Worm (Caenorhabditis elegans) whole organism, L1 larva: ENCODE data around the gene dsl-7.
A peak's percentile ranks its signal among the peaks of the same experiment; 100 is the strongest.

Experiments
- C16A3.4 ChIP-seq: fragments of 150-350 bp; optimal IDR thresholded peaks from 2 replicates; lab custom pipeline; 2014; ENCODE audit warnings: missing biosample characterization, missing genetic modification characterization
- F16B12.6 ChIP-seq: fragments of 150-350 bp; optimal IDR thresholded peaks from 2 replicates; lab custom pipeline; 2014; ENCODE audit warnings: missing biosample characterization, missing genetic modification characterization
- ama-1 ChIP-seq: fragments of 150-350 bp; optimal IDR thresholded peaks from 2 replicates; lab custom pipeline; 2014
- ceh-63 ChIP-seq: fragments of 200-800 bp; sonication (Bioruptor generic); optimal IDR thresholded peaks from 2 replicates; lab custom pipeline; 2018; ENCODE audit warnings: mild to moderate bottlenecking, missing genetic modification characterization, missing compliant biosample characterization
- ceh-82 ChIP-seq, 3 experiments: fragments of 150-350 bp in 1 of 3; sonication (generic microtip) in 2 of 3; optimal IDR thresholded peaks; 2 replicates each; lab custom pipeline; 2014 to 2017; ENCODE audit warnings: missing biosample characterization in 3 of 3, missing genetic modification characterization in 3 of 3
- ceh-90 ChIP-seq: sonication (generic microtip); optimal IDR thresholded peaks from 2 replicates; lab custom pipeline; 2016; ENCODE audit warnings: missing genetic modification characterization, missing compliant biosample characterization
- dpl-1 ChIP-seq, 3 experiments: fragments of 150-350 bp in 2 of 3; sonication (generic microtip) in 1 of 3; optimal IDR thresholded peaks; 2 replicates each; lab custom pipeline; 2014 to 2017; ENCODE audit warnings: missing biosample characterization in 3 of 3, missing genetic modification characterization in 3 of 3, missing genetic modification reagents in 3 of 3
- efl-1 ChIP-seq, 4 experiments: fragments of 150-350 bp; optimal IDR thresholded peaks in 3 of 4; peaks in 1 of 4; 1 replicate in 1 of 4; 2 replicates in 3 of 4; lab custom pipeline; 2014; ENCODE audit warnings: missing biosample characterization in 2 of 4, missing genetic modification characterization in 2 of 4, missing genetic modification reagents in 2 of 4
- efl-3 ChIP-seq: fragments of 200-800 bp; sonication (Bioruptor generic); optimal IDR thresholded peaks from 2 replicates; lab custom pipeline; 2018; ENCODE audit warnings: mild to moderate bottlenecking, missing genetic modification characterization, missing compliant biosample characterization
- egl-13 ChIP-seq: sonication (generic microtip); optimal IDR thresholded peaks from 2 replicates; lab custom pipeline; 2016; ENCODE audit warnings: missing genotype, missing genetic modification reagents, missing genetic modification characterization, missing compliant biosample characterization
- elt-2 ChIP-seq: sonication (generic microtip); optimal IDR thresholded peaks from 2 replicates; lab custom pipeline; 2016; ENCODE audit warnings: missing genetic modification characterization, mild to moderate bottlenecking, inconsistent platforms, missing compliant biosample characterization, missing genetic modification reagents
- elt-3 ChIP-seq, 6 experiments: fragments of 150-350 bp in 1 of 6; sonication (generic microtip); optimal IDR thresholded peaks; 2 replicates each; lab custom pipeline; 2017 to 2018; ENCODE audit warnings: missing biosample characterization in 6 of 6, missing genetic modification characterization in 6 of 6, inconsistent platforms in 1 of 6
- fkh-10 ChIP-seq: sonication (generic microtip); optimal IDR thresholded peaks from 2 replicates; lab custom pipeline; 2017; ENCODE audit warnings: missing biosample characterization, missing genetic modification reagents, missing genetic modification characterization
- grh-1 ChIP-seq: fragments of 200-800 bp; sonication (Bioruptor generic); IDR thresholded peaks from 2 replicates; pipeline ENCODE4 v1.3.6; 2022; ENCODE audit warnings: missing genetic modification reagents, missing genetic modification characterization, missing compliant biosample characterization
- hlh-17 ChIP-seq: fragments of 200-800 bp; sonication (Bioruptor generic); optimal IDR thresholded peaks from 2 replicates; lab custom pipeline; 2018; ENCODE audit warnings: missing genetic modification characterization, mild to moderate bottlenecking, missing compliant biosample characterization, moderate library complexity, borderline replicate concordance
- irx-1 ChIP-seq: sonication (generic microtip); optimal IDR thresholded peaks from 2 replicates; lab custom pipeline; 2016; ENCODE audit warnings: missing genetic modification characterization, missing compliant biosample characterization
- isw-1 ChIP-seq: fragments of 200-800 bp; sonication (Bioruptor generic); IDR thresholded peaks from 2 replicates; pipeline ENCODE4 v1.3.6; 2022; ENCODE audit warnings: missing genetic modification characterization, missing compliant biosample characterization
- jun-1 ChIP-seq: fragments of 150-350 bp; optimal IDR thresholded peaks from 2 replicates; lab custom pipeline; 2014; ENCODE audit warnings: missing biosample characterization, missing genetic modification reagents, missing genetic modification characterization
- lin-13 ChIP-seq: fragments of 150-350 bp; optimal IDR thresholded peaks from 2 replicates; lab custom pipeline; 2014; ENCODE audit warnings: missing biosample characterization, missing genetic modification reagents, missing genetic modification characterization
- lin-14 ChIP-seq: fragments of 200-800 bp; sonication (Bioruptor generic); optimal IDR thresholded peaks from 2 replicates; lab custom pipeline; 2018; ENCODE audit warnings: mild to moderate bottlenecking, missing genetic modification characterization, moderate library complexity, missing compliant biosample characterization
- lin-15B ChIP-seq: fragments of 150-350 bp; sonication (generic microtip); optimal IDR thresholded peaks from 3 replicates; lab custom pipeline; 2014; ENCODE audit warnings: missing biosample characterization, missing genetic modification characterization
- lir-3 ChIP-seq: sonication (generic microtip); optimal IDR thresholded peaks from 2 replicates; lab custom pipeline; 2016; ENCODE audit warnings: mild to moderate bottlenecking, missing genetic modification characterization, moderate library complexity, missing compliant biosample characterization; ENCODE audit not compliant: poor library complexity
- lsy-2 ChIP-seq, 2 experiments: fragments of 150-350 bp; optimal IDR thresholded peaks; 2 replicates each; lab custom pipeline; 2014; ENCODE audit warnings: missing biosample characterization in 2 of 2, missing genetic modification characterization in 2 of 2
- mdl-1 ChIP-seq, 2 experiments: fragments of 150-350 bp; optimal IDR thresholded peaks; 2 replicates each; lab custom pipeline; 2014 to 2017; ENCODE audit warnings: missing biosample characterization in 2 of 2, missing genetic modification characterization in 2 of 2, inconsistent platforms in 1 of 2
- mep-1 ChIP-seq: fragments of 150-350 bp; optimal IDR thresholded peaks from 2 replicates; lab custom pipeline; 2014; ENCODE audit warnings: missing biosample characterization, missing genetic modification characterization
- nhr-12 ChIP-seq: sonication (generic microtip); optimal IDR thresholded peaks from 2 replicates; lab custom pipeline; 2017; ENCODE audit warnings: missing biosample characterization, missing genetic modification characterization
- nhr-19 ChIP-seq: fragments of 200-800 bp; sonication (Bioruptor generic); conservative IDR thresholded peaks from 2 replicates; pipeline ENCODE4 v1.3.6; 2022; ENCODE audit warnings: missing genetic modification characterization, missing compliant biosample characterization
- nhr-20 ChIP-seq: sonication (generic microtip); optimal IDR thresholded peaks from 2 replicates; lab custom pipeline; 2016; ENCODE audit warnings: mild to moderate bottlenecking, missing genetic modification characterization, missing compliant biosample characterization
- nhr-237 ChIP-seq: fragments of 150-350 bp; optimal IDR thresholded peaks from 2 replicates; lab custom pipeline; 2014; ENCODE audit warnings: missing biosample characterization, missing genetic modification characterization
- nhr-47 ChIP-seq: sonication (generic microtip); optimal IDR thresholded peaks from 2 replicates; lab custom pipeline; 2016; ENCODE audit warnings: mild to moderate bottlenecking, missing genetic modification characterization, moderate library complexity, missing compliant biosample characterization
- nhr-71 ChIP-seq: sonication (generic microtip); optimal IDR thresholded peaks from 2 replicates; lab custom pipeline; 2016; ENCODE audit warnings: mild to moderate bottlenecking, missing genetic modification characterization, moderate library complexity, missing compliant biosample characterization
- nhr-77 ChIP-seq: fragments of 150-350 bp; optimal IDR thresholded peaks from 2 replicates; lab custom pipeline; 2014; ENCODE audit warnings: missing biosample characterization, missing genetic modification characterization
- nhr-85 ChIP-seq: sonication (generic microtip); peaks from one replicate; lab custom pipeline; 2016; ENCODE audit warnings: missing genetic modification characterization, inconsistent platforms, missing compliant biosample characterization
- nhr-90 ChIP-seq: sonication (generic microtip); optimal IDR thresholded peaks from 2 replicates; lab custom pipeline; 2016; ENCODE audit warnings: mild to moderate bottlenecking, missing genetic modification characterization, missing compliant biosample characterization; ENCODE audit not compliant: poor library complexity
- pqm-1 ChIP-seq: sonication (generic microtip); optimal IDR thresholded peaks from 3 replicates; lab custom pipeline; 2017; ENCODE audit warnings: missing biosample characterization, missing genetic modification characterization
- rnt-1 ChIP-seq: sonication (generic microtip); optimal IDR thresholded peaks from 2 replicates; lab custom pipeline; 2016; ENCODE audit warnings: mild to moderate bottlenecking, missing genetic modification characterization, moderate library complexity, missing compliant biosample characterization
- snpc-4 ChIP-seq: fragments of 150-350 bp; optimal IDR thresholded peaks from 2 replicates; lab custom pipeline; 2014; ENCODE audit warnings: missing biosample characterization, missing genetic modification characterization
- snu-23 ChIP-seq: sonication (generic microtip); optimal IDR thresholded peaks from 2 replicates; lab custom pipeline; 2016; ENCODE audit warnings: missing genetic modification characterization, missing compliant biosample characterization
- sup-37 ChIP-seq: fragments of 200-800 bp; sonication (Bioruptor generic); optimal IDR thresholded peaks from 2 replicates; lab custom pipeline; 2018; ENCODE audit warnings: mild to moderate bottlenecking, missing genetic modification characterization, missing compliant biosample characterization
- tbx-2 ChIP-seq: sonication (generic microtip); optimal IDR thresholded peaks from 2 replicates; lab custom pipeline; 2016; ENCODE audit warnings: missing genetic modification characterization, missing compliant biosample characterization
- unc-30 ChIP-seq: sonication (generic microtip); optimal IDR thresholded peaks from 2 replicates; lab custom pipeline; 2017; ENCODE audit warnings: missing biosample characterization, missing genetic modification characterization
- unc-98 ChIP-seq: fragments of 200-800 bp; sonication (Bioruptor generic); IDR thresholded peaks from 2 replicates; pipeline ENCODE4 v1.3.6; 2022; ENCODE audit warnings: missing genetic modification characterization, missing compliant biosample characterization
- xbp-1 ChIP-seq: sonication (generic microtip); optimal IDR thresholded peaks from 2 replicates; lab custom pipeline; 2016; ENCODE audit warnings: missing genetic modification characterization, missing compliant biosample characterization
- ztf-4 ChIP-seq: fragments of 150-350 bp; optimal IDR thresholded peaks from 2 replicates; lab custom pipeline; 2014; ENCODE audit warnings: missing biosample characterization, missing genetic modification characterization

Gene dsl-7

DNA sequence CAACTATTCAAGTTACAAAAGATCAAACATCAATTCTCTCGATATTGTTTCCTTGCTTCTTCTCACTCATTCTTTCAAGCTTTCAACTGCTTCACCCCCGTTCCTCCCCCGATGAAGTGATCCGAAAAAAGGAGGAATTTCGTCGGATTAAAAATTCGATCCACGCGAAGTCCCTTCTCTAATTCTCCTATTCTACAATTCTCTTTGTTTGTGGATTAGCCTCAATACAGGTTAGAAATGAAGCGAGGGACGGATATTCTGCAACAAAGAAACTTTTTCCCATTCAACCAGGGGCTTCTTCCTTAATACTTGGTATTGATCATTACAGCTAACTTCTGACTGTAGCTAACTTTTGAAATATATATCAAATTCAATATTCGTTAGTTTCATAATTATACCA, 48.2 kb upstream of the dsl-7 start, which contains the start of gene grl-2:
Gene grl-2 (plus strand): TSS at position 301 of the 400 bp plus-strand sequence.
- TF ChIP-seq dpl-1 (GFP tag; optimal IDR thresholded peaks at IDR 0.05; lab: Kevin White, UChicago) (no peak), F16B12.6 (tag; lab: Kevin White, UChicago) (no peak), nhr-85 (peak; percentile 62)

DNA sequence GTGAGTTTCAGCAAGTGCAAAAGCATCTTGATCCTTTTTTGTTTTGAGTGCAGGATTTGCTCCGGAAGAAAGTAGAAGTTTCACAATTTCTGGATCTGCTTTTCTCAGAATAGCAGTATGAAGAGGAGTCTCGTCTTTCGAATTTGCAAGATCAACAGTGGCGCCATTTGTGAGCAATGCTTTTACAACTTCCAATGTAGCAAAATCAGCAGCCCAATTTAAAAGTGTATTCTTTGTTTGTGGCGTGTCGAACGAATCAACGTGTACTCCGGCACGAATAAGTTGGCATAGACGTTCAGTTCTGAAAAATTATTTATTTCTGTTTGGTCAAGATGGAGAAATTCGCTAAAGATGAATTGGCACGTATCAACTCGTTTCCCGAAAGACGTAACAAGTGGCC, 43.3 kb upstream of the dsl-7 start, which contains the start of gene T16G1.13:
Gene T16G1.13 (plus strand): TSS at position 301 of the 400 bp plus-strand sequence.
- TF ChIP-seq unc-30 (tag; lab: Kevin White, UChicago) (no peak), grh-1 (GFP tag; lab: Robert Waterston, UW) (no peak), fkh-10 (no peak), mdl-1 (tag; optimal IDR thresholded peaks at IDR 0.05; lab: Kevin White, UChicago) (no peak), sup-37 (GFP tag; lab: Kevin White, UChicago) (no peak), snpc-4 (tag; lab: Kevin White, UChicago) (no peak), isw-1 (GFP tag; lab: Robert Waterston, UW) (no peak), lir-3 (tag; lab: Kevin White, UChicago) (no peak), hlh-17 (GFP tag; lab: Kevin White, UChicago) (no peak)

DNA sequence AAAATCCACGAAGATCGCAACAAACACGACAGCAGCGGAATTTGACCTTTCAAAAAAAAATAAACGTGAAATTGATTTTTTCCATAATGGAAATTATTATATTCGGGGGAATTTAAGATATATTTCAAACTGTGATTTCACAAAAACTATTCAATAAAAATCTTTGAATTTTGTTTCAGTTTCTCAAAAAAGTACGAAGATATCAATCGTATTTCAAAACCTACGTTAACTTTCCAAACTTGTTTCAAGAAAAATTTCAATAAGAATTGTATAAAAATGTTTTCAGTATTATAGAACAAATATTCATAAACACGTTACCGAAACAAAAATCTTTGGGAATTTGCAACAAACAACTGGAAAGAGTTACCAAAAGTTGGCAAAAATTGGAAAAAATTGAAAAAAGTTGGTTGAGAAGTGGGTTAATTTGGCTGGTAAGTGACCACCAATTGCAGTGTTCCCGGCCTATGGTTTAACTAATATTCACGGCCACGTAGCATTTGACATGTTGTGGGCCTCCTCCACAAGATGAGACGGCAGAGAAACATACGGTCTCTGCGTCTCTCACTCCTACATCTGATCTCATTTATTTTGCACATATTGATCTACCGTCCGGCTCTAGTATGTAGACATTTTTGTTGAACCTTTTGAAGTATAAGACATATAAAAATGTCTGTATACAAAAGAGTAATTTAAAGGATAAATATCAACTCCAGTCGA, 42.0 kb upstream of the dsl-7 start, which contains the start of the genes T16G1.9 and T16G1.18:
Gene T16G1.9 (minus strand): TSS at position 51 of the 717 bp plus-strand sequence.
Gene T16G1.18 (plus strand): TSS at position 493 of the 717 bp plus-strand sequence.
- TF ChIP-seq nhr-90 (tag; lab: Kevin White, UChicago): no peak
- no peak for TF ChIP-seq mdl-1 (tag; optimal IDR thresholded peaks at IDR 0.05; lab: Kevin White, UChicago)
- TF ChIP-seq nhr-12 (tag; lab: Kevin White, UChicago): no peak
- no peak for TF ChIP-seq fkh-10
- no peak for TF ChIP-seq nhr-85
- TF ChIP-seq mep-1 (tag; lab: Kevin White, UChicago): peak; percentile 43
- TF ChIP-seq hlh-17 (GFP tag; lab: Kevin White, UChicago): no peak
- no peak for TF ChIP-seq ztf-4 (tag; lab: Kevin White, UChicago)
- peak; percentile 7 for TF ChIP-seq F16B12.6 (tag; lab: Kevin White, UChicago)
- no peak for TF ChIP-seq elt-2
- TF ChIP-seq xbp-1 (tag; lab: Kevin White, UChicago): peak; percentile 36
- TF ChIP-seq lin-15B: peak; percentile 12
- no peak for TF ChIP-seq irx-1 (tag; lab: Kevin White, UChicago)
- peak; percentile 22 for TF ChIP-seq lin-13 (GFP tag; lab: Kevin White, UChicago)
- TF ChIP-seq rnt-1 (tag; lab: Kevin White, UChicago): peak; percentile 27
- peak; percentile 49 for TF ChIP-seq nhr-71
- peak; percentile 30 for TF ChIP-seq nhr-77 (tag; lab: Kevin White, UChicago)
- peak in 1 of 6 experiments; percentile 6 for TF ChIP-seq elt-3 (tag; optimal IDR thresholded peaks at IDR 0.05; lab: Kevin White, UChicago)
- TF ChIP-seq lin-14 (GFP tag; lab: Kevin White, UChicago): peak; percentile 77
- peak in 2 of 3 experiments; percentile 43 to 62 for TF ChIP-seq dpl-1 (GFP tag; optimal IDR thresholded peaks at IDR 0.05; lab: Kevin White, UChicago)
- TF ChIP-seq C16A3.4 (tag; lab: Kevin White, UChicago): peak; percentile 9
- no peak for TF ChIP-seq ceh-63 (GFP tag; lab: Kevin White, UChicago)
- no peak for TF ChIP-seq grh-1 (GFP tag; lab: Robert Waterston, UW)
- no peak for TF ChIP-seq jun-1
- TF ChIP-seq ceh-90 (tag; lab: Kevin White, UChicago): no peak
- TF ChIP-seq nhr-20 (tag; lab: Kevin White, UChicago): peak; percentile 25
- TF ChIP-seq ceh-82 (tag; optimal IDR thresholded peaks at IDR 0.05; lab: Kevin White, UChicago): peak in 2 of 3 experiments; percentile 21 to 47
- peak; percentile 56 for TF ChIP-seq snu-23 (GFP tag; lab: Kevin White, UChicago)
- TF ChIP-seq nhr-47 (tag; lab: Kevin White, UChicago): peak; percentile 24
- TF ChIP-seq lir-3 (tag; lab: Kevin White, UChicago): no peak
- TF ChIP-seq nhr-19: peak; percentile 27; the same call in 1 of the 2 replicates
- peak; percentile 41 to 67 for TF ChIP-seq lsy-2 (tag; optimal IDR thresholded peaks at IDR 0.05; lab: Kevin White, UChicago)
- no peak for TF ChIP-seq nhr-237
- TF ChIP-seq tbx-2: peak; percentile 14
- TF ChIP-seq unc-98 (GFP tag; lab: Robert Waterston, UW): no peak
- no peak for TF ChIP-seq egl-13
- TF ChIP-seq ama-1 (lab: Kevin White, UChicago): no peak
- no peak for TF ChIP-seq pqm-1 (tag; lab: Kevin White, UChicago)
- TF ChIP-seq efl-3 (GFP tag; lab: Kevin White, UChicago): no peak
- peak; percentile 58 to 65 for TF ChIP-seq efl-1 (optimal IDR thresholded peaks at IDR 0.05; lab: Kevin White, UChicago)
- TF ChIP-seq efl-1 (GFP tag; optimal IDR thresholded peaks at IDR 0.05 in 1 of 2; lab: Kevin White, UChicago): peak in 1 of 2 experiments; percentile 28
- TF ChIP-seq unc-30 (tag; lab: Kevin White, UChicago): no peak
